Worm (Caenorhabditis elegans) whole organism, L4/young adult: ENCODE data around the gene T22B7.4.

Experiments used
- W03F9.2 ChIP-seq: fragments of 150-350 bp; optimal IDR thresholded peaks from 2 replicates; lab custom pipeline; 2014; ENCODE audit warnings: missing biosample characterization, missing genetic modification characterization
- dao-5 ChIP-seq: sonication (generic microtip); optimal IDR thresholded peaks from 2 replicates; lab custom pipeline; 2016; ENCODE audit warnings: missing genotype, missing genetic modification characterization, moderate library complexity, missing compliant biosample characterization
- him-1 ChIP-seq: sonication (generic microtip); optimal IDR thresholded peaks from 2 replicates; lab custom pipeline; 2016; ENCODE audit warnings: missing genotype, missing genetic modification reagents, missing genetic modification characterization, missing compliant biosample characterization

The T22B7.4 gene

ce11 chrX:5641315-5641714 is at the start of gene T22B7.4:
Gene T22B7.4, minus strand, starts transcription at chrX:5641415.
- no peak for TF ChIP-seq him-1 (tag; lab: Kevin White, UChicago)
- TF ChIP-seq W03F9.2 (tag; lab: Kevin White, UChicago): no peak

ce11 chrX:5689077-5689476 is 47.9 kb upstream of the T22B7.4 start:
- TF ChIP-seq dao-5 (tag; lab: Kevin White, UChicago): no peak
- no peak for TF ChIP-seq W03F9.2 (tag; lab: Kevin White, UChicago)
- TF ChIP-seq him-1 (tag; lab: Kevin White, UChicago): no peak

- no peak for TF ChIP-seq dao-5 (tag; lab: Kevin White, UChicago)
- TF ChIP-seq W03F9.2 (tag; lab: Kevin White, UChicago): no peak
- no peak for TF ChIP-seq him-1 (tag; lab: Kevin White, UChicago)
These were observed 44.9 kb upstream of the T22B7.4 start, which contains the start of gene set-20 for ce11 chrX:5686065-5686464. Gene set-20, minus strand, starts transcription at chrX:5686158.

ce11 chrX:5680125-5680524 is 38.9 kb upstream of the T22B7.4 start, which contains the start of gene set-19:
Gene set-19, minus strand, starts transcription at chrX:5680225.
- no peak for TF ChIP-seq dao-5 (tag; lab: Kevin White, UChicago)
- TF ChIP-seq him-1 (tag; lab: Kevin White, UChicago): no peak
- no peak for TF ChIP-seq W03F9.2 (tag; lab: Kevin White, UChicago)

DNA sequence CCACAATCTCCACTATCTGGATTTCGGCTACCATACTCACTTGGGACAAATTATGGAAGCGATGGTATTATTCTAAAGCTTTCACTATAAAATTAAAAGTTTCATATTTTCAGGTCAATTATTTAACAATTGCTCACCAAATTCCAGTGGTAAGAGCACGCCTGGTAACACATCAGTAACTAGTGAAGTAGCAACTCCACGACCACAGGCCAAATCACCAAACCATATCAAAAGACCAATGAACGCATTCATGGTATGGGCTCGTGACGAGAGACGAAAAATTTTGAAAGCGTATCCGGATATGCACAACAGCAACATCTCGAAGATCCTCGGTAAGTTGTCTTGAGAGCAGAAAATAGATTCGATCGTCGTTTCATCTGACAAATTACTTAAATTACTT is 31.4 kb upstream of the T22B7.4 start:
- TF ChIP-seq W03F9.2 (tag; lab: Kevin White, UChicago) (no peak), dao-5 (tag; lab: Kevin White, UChicago) (no peak), him-1 (tag; lab: Kevin White, UChicago) (no peak)

ce11 chrX:5670829-5671228 is 29.6 kb upstream of the T22B7.4 start:
- no peak for TF ChIP-seq him-1 (tag; lab: Kevin White, UChicago)
- TF ChIP-seq dao-5 (tag; lab: Kevin White, UChicago): no peak
- no peak for TF ChIP-seq W03F9.2 (tag; lab: Kevin White, UChicago)

ce11 chrX:5669733-5670132 is 28.5 kb upstream of the T22B7.4 start:
- TF ChIP-seq dao-5 (tag; lab: Kevin White, UChicago) (no peak), W03F9.2 (tag; lab: Kevin White, UChicago) (no peak), him-1 (tag; lab: Kevin White, UChicago) (no peak)

ce11 chrX:5663537-5663936 is 22.3 kb upstream of the T22B7.4 start, which contains the start of gene egl-13:
Gene egl-13, plus strand, starts transcription at chrX:5663837.
- TF ChIP-seq him-1 (tag; lab: Kevin White, UChicago) (no peak), W03F9.2 (tag; lab: Kevin White, UChicago) (no peak), dao-5 (tag; lab: Kevin White, UChicago) (no peak)

ce11 chrX:5661179-5661578 is 20.0 kb upstream of the T22B7.4 start:
- TF ChIP-seq dao-5 (tag; lab: Kevin White, UChicago) (no peak), him-1 (tag; lab: Kevin White, UChicago) (no peak), W03F9.2 (tag; lab: Kevin White, UChicago) (no peak)

- TF ChIP-seq dao-5 (tag; lab: Kevin White, UChicago) (no peak), W03F9.2 (tag; lab: Kevin White, UChicago) (no peak), him-1 (tag; lab: Kevin White, UChicago) (no peak)
These were observed 18.4 kb upstream of the T22B7.4 start, which contains the start of gene T22B7.22 for ce11 chrX:5659614-5660013. Gene T22B7.22, plus strand, starts transcription at chrX:5659967.

ce11 chrX:5655601-5656000 is 14.4 kb upstream of the T22B7.4 start:
- TF ChIP-seq W03F9.2 (tag; lab: Kevin White, UChicago) (no peak), him-1 (tag; lab: Kevin White, UChicago) (no peak), dao-5 (tag; lab: Kevin White, UChicago) (no peak)

DNA sequence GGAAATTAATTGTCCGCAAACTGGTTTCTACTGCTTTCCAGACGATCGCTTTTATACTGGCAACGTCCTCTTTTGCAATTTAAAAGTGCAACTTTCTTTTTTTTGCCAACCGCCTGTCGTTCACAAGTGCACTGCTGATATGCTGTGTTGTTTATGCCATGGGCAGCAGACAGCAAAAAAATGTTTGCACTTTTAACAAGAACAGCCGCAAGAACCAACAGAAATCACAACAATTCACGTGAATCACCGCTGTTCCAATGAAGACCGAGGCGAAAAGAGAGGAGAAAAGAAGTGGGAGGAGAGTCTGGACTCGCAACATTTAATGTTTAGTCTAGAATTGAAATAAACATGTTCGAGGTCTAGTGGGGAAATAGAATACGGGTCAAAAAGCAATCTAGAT is 12.6 kb upstream of the T22B7.4 start, which contains the start of gene T22B7.7:
Gene T22B7.7 (minus strand): TSS at position 262 of the 400 bp plus-strand sequence.
- TF ChIP-seq W03F9.2 (tag; lab: Kevin White, UChicago) (no peak), him-1 (tag; lab: Kevin White, UChicago) (no peak), dao-5 (tag; lab: Kevin White, UChicago) (no peak)

DNA sequence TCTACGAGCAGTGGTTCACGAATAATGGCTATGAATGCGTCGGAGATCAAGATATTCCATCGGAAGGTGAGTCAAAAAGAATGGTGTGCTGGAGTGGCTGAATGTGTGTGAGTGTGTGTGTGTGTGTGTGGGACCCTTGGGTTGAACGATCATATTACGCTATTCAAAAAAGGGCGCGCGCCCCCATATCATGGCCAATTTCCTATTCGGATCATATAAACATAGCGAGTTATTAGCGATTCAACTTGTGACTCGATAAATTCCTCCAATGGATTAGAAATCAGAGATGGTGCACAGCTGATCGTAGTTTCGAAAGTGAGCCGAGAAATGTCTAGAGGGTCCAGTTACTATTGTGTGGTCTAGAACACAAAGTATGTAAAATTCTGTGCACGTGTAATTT is 6.7 kb upstream of the T22B7.4 start, which contains the start of gene srv-7:
Gene srv-7 (minus strand): TSS at position 101 of the 400 bp plus-strand sequence.
- TF ChIP-seq W03F9.2 (tag; lab: Kevin White, UChicago) (no peak), dao-5 (tag; lab: Kevin White, UChicago) (no peak), him-1 (tag; lab: Kevin White, UChicago) (no peak)

DNA sequence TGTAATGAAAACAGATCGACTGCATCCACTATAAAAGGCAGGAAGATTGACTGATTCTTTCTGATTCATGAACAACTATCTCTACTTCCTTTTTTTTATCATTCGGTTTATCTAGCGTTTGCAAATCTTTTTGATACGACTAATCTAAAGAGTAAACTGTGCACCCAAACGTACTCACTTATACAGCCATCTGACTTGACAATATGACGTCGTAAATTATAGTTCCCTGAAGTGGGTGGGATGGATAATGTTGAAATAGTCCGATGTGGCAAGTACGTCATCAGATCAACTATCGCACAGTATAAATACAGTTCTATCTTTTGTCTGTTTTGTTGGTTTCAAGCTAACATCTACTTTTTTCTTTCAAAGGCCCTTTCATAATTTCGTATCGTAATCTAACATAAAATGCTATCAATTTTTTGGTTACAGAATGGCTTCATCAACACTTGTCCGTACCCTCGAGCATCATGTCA is 5.8 kb upstream of the T22B7.4 start, which contains the start of gene T22B7.3:
Gene T22B7.3 (plus strand): TSS at position 423 of the 473 bp plus-strand sequence.
- TF ChIP-seq dao-5 (tag; lab: Kevin White, UChicago) (no peak), him-1 (tag; lab: Kevin White, UChicago) (no peak), W03F9.2 (tag; lab: Kevin White, UChicago) (no peak)
